Worm (Caenorhabditis elegans) whole organism, L1 larva: ENCODE results near the gene sri-33.

Experiments used
- F16B12.6 ChIP-seq: fragments of 150-350 bp; optimal IDR thresholded peaks from 2 replicates; lab custom pipeline; 2014; ENCODE audit warnings: missing biosample characterization, missing genetic modification characterization
- alr-1 ChIP-seq: fragments of 200-800 bp; sonication (Bioruptor generic); optimal IDR thresholded peaks from 2 replicates; lab custom pipeline; 2018; ENCODE audit warnings: borderline replicate concordance, mild to moderate bottlenecking, missing genetic modification characterization, missing compliant biosample characterization
- lin-15B ChIP-seq: fragments of 150-350 bp; sonication (generic microtip); optimal IDR thresholded peaks from 3 replicates; lab custom pipeline; 2014; ENCODE audit warnings: missing biosample characterization, missing genetic modification characterization
- nhr-11 ChIP-seq: fragments of 150-350 bp; optimal IDR thresholded peaks from 2 replicates; lab custom pipeline; 2014; ENCODE audit warnings: missing biosample characterization, missing genetic modification characterization
- nhr-19 ChIP-seq: fragments of 200-800 bp; sonication (Bioruptor generic); conservative IDR thresholded peaks from 2 replicates; pipeline ENCODE4 v1.3.6; 2022; ENCODE audit warnings: missing genetic modification characterization, missing compliant biosample characterization
- rnt-1 ChIP-seq: sonication (generic microtip); optimal IDR thresholded peaks from 2 replicates; lab custom pipeline; 2016; ENCODE audit warnings: mild to moderate bottlenecking, missing genetic modification characterization, moderate library complexity, missing compliant biosample characterization
- skn-1 ChIP-seq: fragments of 150-350 bp; optimal IDR thresholded peaks from 2 replicates; lab custom pipeline; 2014; ENCODE audit warnings: missing biosample characterization, missing genetic modification characterization

DNA sequence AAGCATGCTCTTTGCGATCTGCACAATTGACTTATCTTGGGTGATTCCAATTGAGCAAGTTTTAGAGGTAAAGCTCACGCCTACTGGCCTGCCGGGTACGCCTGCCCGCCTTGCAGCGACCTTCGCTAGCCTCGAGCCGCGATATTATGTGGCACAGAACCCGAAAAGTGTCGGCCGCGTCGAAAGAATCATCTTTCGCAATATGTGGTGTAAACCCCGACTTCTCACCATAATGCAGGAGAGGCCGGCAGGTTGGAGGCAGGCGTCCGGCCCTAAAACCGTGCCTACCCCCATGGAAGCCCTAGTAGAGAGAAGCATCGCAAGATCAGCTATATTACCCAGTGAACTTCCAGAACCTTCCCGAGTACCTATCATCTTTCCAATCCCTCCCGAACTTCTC, 29.2 kb upstream of the sri-33 start:
- no peak for TF ChIP-seq nhr-11
- TF ChIP-seq skn-1 (tag; lab: Kevin White, UChicago) = no peak
- TF ChIP-seq F16B12.6 (tag; lab: Kevin White, UChicago) = no peak
- no peak for TF ChIP-seq rnt-1 (tag; lab: Kevin White, UChicago)
- TF ChIP-seq nhr-19 (GFP tag; lab: Robert Waterston, UW) = no peak
- TF ChIP-seq alr-1 (tag; lab: Kevin White, UChicago) = no peak
- no peak for TF ChIP-seq lin-15B (tag; lab: Kevin White, UChicago)
